Fruit fly (Drosophila melanogaster) whole organism: ENCODE data around the gene ftz-f1.

Source experiments
- CG8478 ChIP-seq: fragments of >200 bp; optimal IDR thresholded peaks from 2 replicates; lab custom pipeline; 2018; ENCODE audit warnings: inconsistent platforms
- Dll ChIP-seq: fragments of >200 bp; optimal IDR thresholded peaks from 2 replicates; lab custom pipeline; 2017
- EcR ChIP-seq, 2 experiments: fragments of >200 bp; optimal IDR thresholded peaks; 2 replicates each; lab custom pipeline; 2017; ENCODE audit warnings: missing biosample characterization in 2 of 2, missing genetic modification characterization in 2 of 2, missing genetic modification reagents in 2 of 2
- pan ChIP-seq: fragments of >200 bp; optimal IDR thresholded peaks from 2 replicates; lab custom pipeline; 2017
- psq ChIP-seq: fragments of >200 bp; optimal IDR thresholded peaks from 2 replicates; lab custom pipeline; 2017
- usp ChIP-seq: fragments of >200 bp; optimal IDR thresholded peaks from 2 replicates; lab custom pipeline; 2017; ENCODE audit warnings: missing biosample characterization, missing genetic modification characterization, mixed read lengths

The ftz-f1 gene

dm6 chr3L:18795056-18795841 lies 5.9 kb downstream of the ftz-f1 start:
- TF ChIP-seq Dll (no peak), pan (no peak), usp (GFP tag; lab: Kevin White, UChicago) (no peak), psq (lab: Kevin White, UChicago) (no peak), CG8478 (lab: Kevin White, UChicago) (no peak), EcR (GFP tag; optimal IDR thresholded peaks at IDR 0.05; lab: Kevin White, UChicago) (no peak)

- no peak for TF ChIP-seq CG8478 (lab: Kevin White, UChicago)
- TF ChIP-seq pan, result no peak
- no peak for TF ChIP-seq Dll
- no peak for TF ChIP-seq usp (GFP tag; lab: Kevin White, UChicago)
- no peak for TF ChIP-seq psq (lab: Kevin White, UChicago)
- TF ChIP-seq EcR (GFP tag; optimal IDR thresholded peaks at IDR 0.05; lab: Kevin White, UChicago), result no peak
These were observed 8.3 kb downstream of the ftz-f1 start for dm6 chr3L:18792834-18793233.

- TF ChIP-seq usp (GFP tag; lab: Kevin White, UChicago), result no peak
- TF ChIP-seq psq (lab: Kevin White, UChicago), result no peak
- no peak for TF ChIP-seq pan
- no peak for TF ChIP-seq CG8478 (lab: Kevin White, UChicago)
These were observed 9.1 kb downstream of the ftz-f1 start for dm6 chr3L:18792009-18792339.

- TF ChIP-seq psq (lab: Kevin White, UChicago) (no peak), pan (no peak), EcR (GFP tag; optimal IDR thresholded peaks at IDR 0.05; lab: Kevin White, UChicago) (no peak), CG8478 (lab: Kevin White, UChicago) (no peak), Dll (no peak), usp (GFP tag; lab: Kevin White, UChicago) (no peak)
These were observed 9.7 kb downstream of the ftz-f1 start for dm6 chr3L:18791232-18792008.

- no peak for TF ChIP-seq usp (GFP tag; lab: Kevin White, UChicago)
- TF ChIP-seq Dll, result no peak
- TF ChIP-seq EcR (GFP tag; optimal IDR thresholded peaks at IDR 0.05; lab: Kevin White, UChicago), result no peak
- TF ChIP-seq psq (lab: Kevin White, UChicago), result no peak
- no peak for TF ChIP-seq CG8478 (lab: Kevin White, UChicago)
- TF ChIP-seq pan, result no peak
These were observed 10.4 kb downstream of the ftz-f1 start for dm6 chr3L:18790630-18791167.

dm6 chr3L:18789203-18790018 lies 11.7 kb downstream of the ftz-f1 start:
- TF ChIP-seq usp (GFP tag; lab: Kevin White, UChicago) (no peak), Dll (no peak), pan (no peak), CG8478 (lab: Kevin White, UChicago) (no peak), psq (lab: Kevin White, UChicago) (no peak), EcR (GFP tag; optimal IDR thresholded peaks at IDR 0.05; lab: Kevin White, UChicago) (no peak)

- no peak for TF ChIP-seq CG8478 (lab: Kevin White, UChicago)
- no peak for TF ChIP-seq psq (lab: Kevin White, UChicago)
- no peak for TF ChIP-seq pan
- TF ChIP-seq usp (GFP tag; lab: Kevin White, UChicago), result no peak
- TF ChIP-seq EcR (GFP tag; optimal IDR thresholded peaks at IDR 0.05; lab: Kevin White, UChicago), result no peak
- TF ChIP-seq Dll, result no peak
These were observed 13.2 kb downstream of the ftz-f1 start for dm6 chr3L:18787882-18788281.

- no peak for TF ChIP-seq pan
These were observed 14.5 kb downstream of the ftz-f1 start for dm6 chr3L:18786427-18787104.

- no peak for TF ChIP-seq usp (GFP tag; lab: Kevin White, UChicago)
- no peak for TF ChIP-seq Dll
- TF ChIP-seq psq (lab: Kevin White, UChicago), result no peak
- TF ChIP-seq EcR (GFP tag; optimal IDR thresholded peaks at IDR 0.05; lab: Kevin White, UChicago), result no peak
- no peak for TF ChIP-seq pan
- no peak for TF ChIP-seq CG8478 (lab: Kevin White, UChicago)
These were observed 15.1 kb downstream of the ftz-f1 start for dm6 chr3L:18786066-18786426.

dm6 chr3L:18784562-18784961 lies 16.5 kb downstream of the ftz-f1 start:
- TF ChIP-seq Dll (no peak), CG8478 (lab: Kevin White, UChicago) (no peak), EcR (GFP tag; optimal IDR thresholded peaks at IDR 0.05; lab: Kevin White, UChicago) (no peak), pan (no peak), psq (lab: Kevin White, UChicago) (no peak), usp (GFP tag; lab: Kevin White, UChicago) (no peak)

- no peak for TF ChIP-seq CG8478 (lab: Kevin White, UChicago)
- no peak for TF ChIP-seq usp (GFP tag; lab: Kevin White, UChicago)
- TF ChIP-seq psq (lab: Kevin White, UChicago), result no peak
- TF ChIP-seq EcR (GFP tag; optimal IDR thresholded peaks at IDR 0.05; lab: Kevin White, UChicago), result no peak
- no peak for TF ChIP-seq Dll
- no peak for TF ChIP-seq pan
These were observed 17.6 kb downstream of the ftz-f1 start for dm6 chr3L:18783544-18783943.
